Worm (Caenorhabditis elegans): ENCODE data around the gene C14B9.8.
A peak's percentile ranks its signal among the peaks of the same experiment; 100 is the strongest.

C14B9.8 gene

ce11 chrIII:8109459-8110057, 34.9 kb downstream of the C14B9.8 start (continued):
- TF ChIP-seq unc-39 (tag; optimal IDR thresholded peaks at IDR 0.05): no peak
- TF ChIP-seq unc-62 (GFP tag; optimal IDR thresholded peaks at IDR 0.05): no peak
- TF ChIP-seq fos-1 (tag; optimal IDR thresholded peaks at IDR 0.05): no peak
- TF ChIP-seq mdl-1 (tag; optimal IDR thresholded peaks at IDR 0.05): no peak
- TF ChIP-seq ztf-11 (tag; optimal IDR thresholded peaks at IDR 0.05): no peak
- peak; percentile 52 for TF ChIP-seq ztf-4 (tag; optimal IDR thresholded peaks at IDR 0.05)
- no peak for TF ChIP-seq elt-3 (tag; optimal IDR thresholded peaks at IDR 0.05)
- TF ChIP-seq ZK546.5 (tag; optimal IDR thresholded peaks at IDR 0.05): no peak
- no peak for TF ChIP-seq eor-1 (tag; optimal IDR thresholded peaks at IDR 0.05)
- TF ChIP-seq tbx-2 (tag; optimal IDR thresholded peaks at IDR 0.05): no peak
- no peak for TF ChIP-seq nhr-76 (tag; optimal IDR thresholded peaks at IDR 0.05)
- no peak for TF ChIP-seq nhr-67 (tag; optimal IDR thresholded peaks at IDR 0.05)
- TF ChIP-seq hmg-11 (tag; optimal IDR thresholded peaks at IDR 0.05): peak; percentile 78
- TF ChIP-seq daf-12 (tag; optimal IDR thresholded peaks at IDR 0.05): no peak
- peak; percentile 8 for TF ChIP-seq skn-1 (tag; optimal IDR thresholded peaks at IDR 0.05)
- no peak for TF ChIP-seq R02D3.7 (tag; optimal IDR thresholded peaks at IDR 0.05)

ce11 chrIII:8108490-8108889, 35.9 kb downstream of the C14B9.8 start, which contains the start of gene C14B9.3:
Gene C14B9.3 (plus strand): TSS chrIII:8108790.
- no peak for TF ChIP-seq ztf-11 (tag; optimal IDR thresholded peaks at IDR 0.05)
- TF ChIP-seq pha-4 (tag; optimal IDR thresholded peaks at IDR 0.05): no peak
- TF ChIP-seq lin-15B (tag; optimal IDR thresholded peaks at IDR 0.05): no peak
- TF ChIP-seq ztf-4 (tag; optimal IDR thresholded peaks at IDR 0.05): no peak
- TF ChIP-seq egl-5 (tag; optimal IDR thresholded peaks at IDR 0.05): no peak
- TF ChIP-seq ceh-9 (tag; optimal IDR thresholded peaks at IDR 0.05): no peak
- no peak for TF ChIP-seq fkh-2 (tag; optimal IDR thresholded peaks at IDR 0.05)
- TF ChIP-seq lin-39 (tag; optimal IDR thresholded peaks at IDR 0.05): no peak
- TF ChIP-seq ZK546.5 (tag; optimal IDR thresholded peaks at IDR 0.05): no peak

ce11 chrIII:8106476-8106875, 38.0 kb downstream of the C14B9.8 start:
- TF ChIP-seq pha-4 (tag; optimal IDR thresholded peaks at IDR 0.05): peak; percentile 45
- TF ChIP-seq hmg-11 (tag; optimal IDR thresholded peaks at IDR 0.05): peak; percentile 70
- TF ChIP-seq mdl-1 (tag; optimal IDR thresholded peaks at IDR 0.05): no peak
- TF ChIP-seq elt-2 (tag; optimal IDR thresholded peaks at IDR 0.05): peak; percentile 28
- TF ChIP-seq zag-1 (tag; optimal IDR thresholded peaks at IDR 0.05): no peak
- TF ChIP-seq nhr-23 (tag; optimal IDR thresholded peaks at IDR 0.05): no peak
- no peak for TF ChIP-seq jun-1 (tag; optimal IDR thresholded peaks at IDR 0.05)
- no peak for TF ChIP-seq ZK546.5 (tag; optimal IDR thresholded peaks at IDR 0.05)
- no peak for TF ChIP-seq ama-1 (optimal IDR thresholded peaks at IDR 0.05)
- TF ChIP-seq mml-1 (tag; optimal IDR thresholded peaks at IDR 0.05): no peak
- no peak for TF ChIP-seq fkh-10 (GFP tag; optimal IDR thresholded peaks at IDR 0.05)
- TF ChIP-seq pqm-1 (tag; optimal IDR thresholded peaks at IDR 0.05): no peak
- TF ChIP-seq lsy-12 (tag; optimal IDR thresholded peaks at IDR 0.05): no peak
- TF ChIP-seq unc-39 (tag; optimal IDR thresholded peaks at IDR 0.05): no peak
- TF ChIP-seq snpc-4 (tag; optimal IDR thresholded peaks at IDR 0.05): no peak
- no peak for TF ChIP-seq ceh-16 (tag; optimal IDR thresholded peaks at IDR 0.05)
- TF ChIP-seq ztf-11 (tag; optimal IDR thresholded peaks at IDR 0.05): no peak
- no peak for TF ChIP-seq ceh-28 (tag; optimal IDR thresholded peaks at IDR 0.05)
- TF ChIP-seq sea-2 (GFP tag; optimal IDR thresholded peaks at IDR 0.05): no peak
- peak; percentile 75 for TF ChIP-seq lin-39 (tag; optimal IDR thresholded peaks at IDR 0.05)
- no peak for TF ChIP-seq lin-15B (tag; optimal IDR thresholded peaks at IDR 0.05)
- no peak for TF ChIP-seq fos-1 (tag; optimal IDR thresholded peaks at IDR 0.05)
- no peak for TF ChIP-seq skn-1 (tag; optimal IDR thresholded peaks at IDR 0.05)
- TF ChIP-seq nfya-1 (tag; optimal IDR thresholded peaks at IDR 0.05; ENCODE audit: insufficient read depth): peak; percentile 66
- TF ChIP-seq ceh-82 (tag; optimal IDR thresholded peaks at IDR 0.05): no peak
- no peak for TF ChIP-seq elt-1 (tag; optimal IDR thresholded peaks at IDR 0.05)
- TF ChIP-seq eor-1 (tag; optimal IDR thresholded peaks at IDR 0.05): no peak
- TF ChIP-seq fkh-2 (tag; optimal IDR thresholded peaks at IDR 0.05): no peak

ce11 chrIII:8105771-8106170, 38.7 kb downstream of the C14B9.8 start:
- TF ChIP-seq aly-2 (tag; optimal IDR thresholded peaks at IDR 0.05) (no peak), ama-1 (optimal IDR thresholded peaks at IDR 0.05) (no peak), nhr-12 (tag; optimal IDR thresholded peaks at IDR 0.05) (no peak), nfya-1 (tag; optimal IDR thresholded peaks at IDR 0.05; ENCODE audit: insufficient read depth) (no peak), pha-4 (tag; optimal IDR thresholded peaks at IDR 0.05) (no peak), fos-1 (tag; optimal IDR thresholded peaks at IDR 0.05) (no peak), nhr-25 (tag; optimal IDR thresholded peaks at IDR 0.05) (peak; percentile 10), snpc-4 (tag; optimal IDR thresholded peaks at IDR 0.05) (no peak)

All from whole organism, L3 larva.